Worm (Caenorhabditis elegans): ENCODE measurements around the gene srd-46.

The srd-46 gene

DNA sequence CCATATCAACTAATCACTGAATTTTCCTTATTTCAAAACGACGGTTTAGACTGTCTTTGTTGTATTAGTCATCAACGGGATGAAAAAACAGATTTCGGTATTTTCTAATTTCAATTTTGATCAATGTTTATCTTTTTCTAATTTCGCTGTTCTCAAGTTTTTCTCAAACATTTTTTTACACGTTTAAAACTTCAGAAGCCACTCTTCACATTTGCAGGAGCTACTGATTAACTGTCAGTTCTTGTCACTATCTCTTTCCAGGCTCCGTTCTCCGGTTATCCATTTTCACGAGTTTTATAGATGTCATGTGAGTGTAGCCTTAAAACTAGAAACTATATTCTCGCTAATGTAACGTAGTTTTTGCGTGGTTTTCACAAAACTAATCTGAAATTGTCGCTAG is 41.4 kb upstream of the srd-46 start, which contains the start of gene C04B4.4:
Gene C04B4.4 (plus strand): TSS at position 301 of the 400 bp plus-strand sequence.
- no peak for TF ChIP-seq lin-15B (tag; optimal IDR thresholded peaks at IDR 0.05)
- TF ChIP-seq lsy-2 (tag; optimal IDR thresholded peaks at IDR 0.05): no peak
- no peak for TF ChIP-seq C04F5.9 (tag; optimal IDR thresholded peaks at IDR 0.05)
- no peak for TF ChIP-seq snu-23 (GFP tag; optimal IDR thresholded peaks at IDR 0.05)
- TF ChIP-seq unc-86 (tag; optimal IDR thresholded peaks at IDR 0.05): no peak
- TF ChIP-seq nhr-20 (tag; optimal IDR thresholded peaks at IDR 0.05): no peak
- no peak for TF ChIP-seq hpl-2 (GFP tag; optimal IDR thresholded peaks at IDR 0.05)
- TF ChIP-seq nhr-76 (tag; optimal IDR thresholded peaks at IDR 0.05): no peak
- TF ChIP-seq nhr-85 (tag): no peak
- TF ChIP-seq xbp-1 (tag; optimal IDR thresholded peaks at IDR 0.05): no peak
- no peak for TF ChIP-seq F16B12.6 (tag; optimal IDR thresholded peaks at IDR 0.05)
- TF ChIP-seq nhr-77 (tag; optimal IDR thresholded peaks at IDR 0.05): no peak
- TF ChIP-seq lin-39 (tag; optimal IDR thresholded peaks at IDR 0.05): no peak
- TF ChIP-seq zag-1 (tag; optimal IDR thresholded peaks at IDR 0.05): no peak
- no peak for TF ChIP-seq nhr-84 (tag; optimal IDR thresholded peaks at IDR 0.05)
- no peak for TF ChIP-seq ceh-82 (tag; optimal IDR thresholded peaks at IDR 0.05)
- TF ChIP-seq nhr-90 (tag; optimal IDR thresholded peaks at IDR 0.05; ENCODE audit: poor library complexity): no peak
- TF ChIP-seq tbx-2 (tag; optimal IDR thresholded peaks at IDR 0.05): no peak
- no peak for TF ChIP-seq unc-62 (GFP tag; optimal IDR thresholded peaks at IDR 0.05)
- no peak for TF ChIP-seq ztf-4 (tag; optimal IDR thresholded peaks at IDR 0.05)

DNA sequence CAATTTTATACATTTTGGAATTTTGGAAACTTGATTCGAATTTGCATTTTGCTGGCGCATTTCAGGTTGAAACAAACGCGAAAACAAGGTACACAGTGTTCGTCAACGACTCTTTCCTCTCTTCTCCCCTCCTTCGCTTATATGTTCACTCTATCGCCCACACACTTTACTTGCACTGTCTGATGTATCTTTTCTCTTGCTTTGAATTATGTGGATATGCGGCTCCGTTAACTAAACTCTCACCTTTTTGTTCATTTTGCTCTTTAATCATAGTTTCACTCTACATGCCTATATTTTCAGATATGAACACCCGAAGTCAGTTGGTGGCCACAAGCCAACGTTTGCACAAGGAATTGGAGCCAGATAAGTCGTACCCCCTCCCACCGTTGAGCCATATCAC is 37.6 kb upstream of the srd-46 start, which contains the start of gene W06D11.1:
Gene W06D11.1 (plus strand): TSS at position 301 of the 400 bp plus-strand sequence.
- TF ChIP-seq mep-1 (tag; optimal IDR thresholded peaks at IDR 0.05): no peak
- no peak for TF ChIP-seq unc-62 (GFP tag; optimal IDR thresholded peaks at IDR 0.05)
- TF ChIP-seq mdl-1 (tag; optimal IDR thresholded peaks at IDR 0.05): no peak
- no peak for TF ChIP-seq dsc-1 (tag; optimal IDR thresholded peaks at IDR 0.05)
- no peak for TF ChIP-seq mef-2 (tag; optimal IDR thresholded peaks at IDR 0.05)
- no peak for TF ChIP-seq nhr-20 (tag; optimal IDR thresholded peaks at IDR 0.05)
- TF ChIP-seq pax-3 (tag; optimal IDR thresholded peaks at IDR 0.05): no peak
- TF ChIP-seq elt-3 (tag; optimal IDR thresholded peaks at IDR 0.05): no peak
- TF ChIP-seq efl-1 (optimal IDR thresholded peaks at IDR 0.05): no peak
- TF ChIP-seq efl-1 (GFP tag; optimal IDR thresholded peaks at IDR 0.05 in 1 of 2): no peak
- TF ChIP-seq hpl-2 (GFP tag; optimal IDR thresholded peaks at IDR 0.05): no peak
- no peak for TF ChIP-seq nhr-11 (tag; optimal IDR thresholded peaks at IDR 0.05)
- no peak for TF ChIP-seq mab-9 (GFP tag; IDR thresholded peaks at IDR 0.05)

DNA sequence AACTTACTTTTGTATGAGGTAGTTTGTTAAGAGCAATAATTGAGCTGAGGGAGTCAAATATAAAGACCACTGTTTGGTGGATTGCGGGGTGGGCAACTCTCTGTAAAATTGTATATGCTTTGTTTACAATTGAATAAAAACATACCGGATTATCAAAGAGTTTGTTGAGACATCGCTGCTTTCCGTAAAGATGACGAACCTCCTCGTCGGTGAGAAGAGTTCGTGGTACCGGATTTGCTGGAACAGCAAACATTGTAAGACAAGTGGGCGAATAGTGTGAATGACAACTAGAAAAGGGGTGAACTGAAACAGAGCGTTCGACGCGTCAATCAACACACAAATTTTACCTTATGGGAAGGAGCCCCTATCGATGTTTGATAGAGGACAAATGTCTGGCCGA is 35.5 kb upstream of the srd-46 start, which contains the start of gene W06D11.2:
Gene W06D11.2 (minus strand): TSS at position 339 of the 400 bp plus-strand sequence.
- no peak for TF ChIP-seq Y116A8C.19 (tag; optimal IDR thresholded peaks at IDR 0.05; ENCODE audit: borderline replicate concordance)
- TF ChIP-seq nhr-71 (tag; optimal IDR thresholded peaks at IDR 0.05): no peak
- no peak for TF ChIP-seq lin-39 (tag; optimal IDR thresholded peaks at IDR 0.05)
- no peak for TF ChIP-seq fos-1 (tag; optimal IDR thresholded peaks at IDR 0.05)
- no peak for TF ChIP-seq lsy-2 (tag; optimal IDR thresholded peaks at IDR 0.05)
- TF ChIP-seq C04F5.9 (tag; optimal IDR thresholded peaks at IDR 0.05): no peak
- no peak for TF ChIP-seq nhr-11 (tag; optimal IDR thresholded peaks at IDR 0.05)
- TF ChIP-seq nhr-77 (tag; optimal IDR thresholded peaks at IDR 0.05): no peak
- TF ChIP-seq snu-23 (GFP tag; optimal IDR thresholded peaks at IDR 0.05): no peak
- no peak for TF ChIP-seq egl-27 (tag; optimal IDR thresholded peaks at IDR 0.05)
- TF ChIP-seq tlp-1 (tag; optimal IDR thresholded peaks at IDR 0.05): no peak
- TF ChIP-seq nhr-90 (tag; optimal IDR thresholded peaks at IDR 0.05; ENCODE audit: poor library complexity): no peak
- no peak for TF ChIP-seq C16A3.4 (tag; optimal IDR thresholded peaks at IDR 0.05)
- no peak for TF ChIP-seq swsn-7 (tag; optimal IDR thresholded peaks at IDR 0.05)
- TF ChIP-seq hlh-4 (tag; optimal IDR thresholded peaks at IDR 0.05): no peak
- TF ChIP-seq ceh-63 (GFP tag; optimal IDR thresholded peaks at IDR 0.05): no peak

DNA sequence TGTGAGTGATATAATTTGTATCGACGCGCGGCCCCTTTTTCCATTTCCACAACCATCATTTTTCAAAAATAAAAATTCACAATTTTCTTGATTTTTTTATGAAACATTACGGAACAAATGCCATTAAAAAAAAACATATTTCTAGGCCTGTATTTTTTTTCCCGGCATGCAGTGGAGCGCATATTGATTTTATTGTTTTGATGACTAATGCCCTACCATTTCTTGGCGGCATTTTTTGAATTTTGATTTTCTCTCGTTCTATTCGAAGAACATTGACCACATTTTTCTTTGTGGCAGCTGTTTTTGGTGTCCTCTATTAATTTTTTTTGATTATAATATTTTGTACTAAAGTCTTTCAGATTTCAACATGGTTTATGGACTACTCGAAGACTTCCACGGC is 33.6 kb upstream of the srd-46 start, which contains the start of gene W06D11.3:
Gene W06D11.3 (plus strand): TSS at position 360 of the 400 bp plus-strand sequence.
- no peak for TF ChIP-seq nhr-28 (tag; optimal IDR thresholded peaks at IDR 0.05)
- TF ChIP-seq unc-130 (tag; optimal IDR thresholded peaks at IDR 0.05): no peak
